Worm (Caenorhabditis elegans) whole organism, midembryonic: ENCODE results near the gene C54C6.11.

Experiments
- T22C8.4 ChIP-seq: fragments of 200-800 bp; sonication (Bioruptor generic); IDR thresholded peaks from 2 replicates; pipeline ENCODE4 v1.3.6; 2022; ENCODE audit warnings: missing genetic modification characterization, missing compliant biosample characterization
- cog-1 ChIP-seq: sonication (generic microtip); optimal IDR thresholded peaks from 2 replicates; lab custom pipeline; 2016; ENCODE audit warnings: missing genetic modification characterization, missing compliant biosample characterization
- flt-1 ChIP-seq: fragments of 200-800 bp; sonication (Bioruptor generic); IDR thresholded peaks from 2 replicates; pipeline ENCODE4 v1.3.6; 2022; ENCODE audit warnings: missing genetic modification characterization, missing compliant biosample characterization
- klf-2 ChIP-seq: fragments of 200-800 bp; sonication (Bioruptor generic); conservative IDR thresholded peaks from 2 replicates; pipeline ENCODE4 v1.3.6; 2022; ENCODE audit warnings: missing genetic modification reagents, missing genetic modification characterization, missing compliant biosample characterization
- med-1 ChIP-seq: sonication (generic microtip); optimal IDR thresholded peaks from 2 replicates; lab custom pipeline; 2017; ENCODE audit warnings: missing genetic modification characterization, mild to moderate bottlenecking, missing compliant biosample characterization, antibody characterized with exemption, missing genetic modification reagents; ENCODE audit not compliant: insufficient read depth
- ref-1 ChIP-seq: fragments of 200-800 bp; sonication (Bioruptor generic); conservative IDR thresholded peaks from 2 replicates; pipeline ENCODE4 v1.3.6; 2022; ENCODE audit warnings: missing genetic modification reagents, missing genetic modification characterization, missing compliant biosample characterization
- tab-1 ChIP-seq: fragments of 200-800 bp; sonication (Bioruptor generic); IDR thresholded peaks from 2 replicates; pipeline ENCODE4 v1.3.6; 2022; ENCODE audit warnings: missing genetic modification characterization, missing compliant biosample characterization
- ztf-23 ChIP-seq: fragments of 200-800 bp; sonication (Bioruptor generic); IDR thresholded peaks from 2 replicates; pipeline ENCODE4 v1.3.6; 2022; ENCODE audit warnings: missing genetic modification reagents, missing genetic modification characterization, missing compliant biosample characterization
- ztf-29 ChIP-seq: fragments of 200-800 bp; sonication (Bioruptor generic); IDR thresholded peaks from 2 replicates; pipeline ENCODE4 v1.3.6; 2022; ENCODE audit warnings: missing genetic modification reagents, missing genetic modification characterization, missing compliant biosample characterization

Gene C54C6.11

DNA sequence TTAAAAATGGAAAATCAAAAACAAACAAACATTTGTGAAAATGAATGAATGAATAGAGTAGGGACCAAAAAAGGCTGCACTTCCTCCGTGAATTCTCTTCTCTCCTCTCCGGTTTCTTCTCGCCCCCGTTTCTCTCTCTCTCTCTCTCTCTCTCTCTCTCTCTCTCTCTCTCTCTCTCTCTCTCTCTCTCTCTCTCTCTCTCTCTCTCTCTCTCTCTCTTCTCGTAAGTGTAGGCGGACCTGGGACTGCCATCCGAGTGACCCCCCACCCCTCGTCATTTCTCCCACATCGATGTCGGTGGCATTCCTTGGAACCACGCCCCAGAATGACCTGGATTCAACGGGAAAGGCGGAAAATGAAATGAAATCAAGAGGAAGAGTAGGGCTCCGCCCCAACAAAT is 18.7 kb downstream of the C54C6.11 start:
- TF ChIP-seq med-1 (GFP tag; lab: Kevin White, UChicago) = no peak
- 0 out of 2 replicates have a peak, but pooled peaks have one; percentile 35 for TF ChIP-seq flt-1 (GFP tag; lab: Robert Waterston, UW)

DNA sequence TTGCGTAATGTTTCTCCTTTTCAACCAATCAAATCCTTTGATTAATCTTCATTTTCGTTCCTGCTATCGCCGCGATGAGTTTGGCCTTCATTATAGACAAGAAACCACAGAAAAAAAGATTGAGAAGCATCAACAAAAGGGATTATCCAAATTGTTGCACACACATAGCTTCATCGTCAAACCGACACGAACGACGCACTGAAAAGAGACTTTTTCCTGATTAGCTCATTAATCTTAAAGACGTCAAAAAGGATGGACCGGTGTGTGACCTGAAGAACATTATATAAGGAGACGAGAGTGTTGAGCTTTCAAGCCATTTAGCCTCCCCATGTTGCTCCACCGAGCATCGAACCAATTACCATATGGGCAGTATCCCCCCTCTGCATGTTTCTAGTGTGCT is 21.6 kb downstream of the C54C6.11 start:
- TF ChIP-seq klf-2 = no peak
- no peak for TF ChIP-seq T22C8.4 (GFP tag; lab: Robert Waterston, UW)
- TF ChIP-seq med-1 (GFP tag; lab: Kevin White, UChicago) = no peak

- no peak for TF ChIP-seq klf-2
- TF ChIP-seq tab-1 (GFP tag; lab: Robert Waterston, UW) = no peak
- no peak for TF ChIP-seq cog-1 (tag; lab: Kevin White, UChicago)
- no peak for TF ChIP-seq ztf-23 (GFP tag; lab: Robert Waterston, UW)
- no peak for TF ChIP-seq ref-1 (GFP tag; lab: Robert Waterston, UW)
- TF ChIP-seq med-1 (GFP tag; lab: Kevin White, UChicago) = no peak
- TF ChIP-seq flt-1 (GFP tag; lab: Robert Waterston, UW) = no peak
- no peak for TF ChIP-seq T22C8.4 (GFP tag; lab: Robert Waterston, UW)
- no peak for TF ChIP-seq ztf-29
These were observed 23.3 kb downstream of the C54C6.11 start for ce11 chrIII:3571371-3571902.

- TF ChIP-seq ref-1 (GFP tag; lab: Robert Waterston, UW) = no peak
- no peak for TF ChIP-seq tab-1 (GFP tag; lab: Robert Waterston, UW)
- no peak for TF ChIP-seq ztf-29
- TF ChIP-seq med-1 (GFP tag; lab: Kevin White, UChicago) = no peak
These were observed 25.2 kb downstream of the C54C6.11 start, which contains the start of gene nhr-6 for ce11 chrIII:3573281-3573680. Gene nhr-6, plus strand, starts transcription at chrIII:3573581.

ce11 chrIII:3581636-3582035 is 33.5 kb downstream of the C54C6.11 start, which contains the start of gene C48D5.3:
Gene C48D5.3, minus strand, starts transcription at chrIII:3581736.
- TF ChIP-seq ztf-23 (GFP tag; lab: Robert Waterston, UW) = no peak

DNA sequence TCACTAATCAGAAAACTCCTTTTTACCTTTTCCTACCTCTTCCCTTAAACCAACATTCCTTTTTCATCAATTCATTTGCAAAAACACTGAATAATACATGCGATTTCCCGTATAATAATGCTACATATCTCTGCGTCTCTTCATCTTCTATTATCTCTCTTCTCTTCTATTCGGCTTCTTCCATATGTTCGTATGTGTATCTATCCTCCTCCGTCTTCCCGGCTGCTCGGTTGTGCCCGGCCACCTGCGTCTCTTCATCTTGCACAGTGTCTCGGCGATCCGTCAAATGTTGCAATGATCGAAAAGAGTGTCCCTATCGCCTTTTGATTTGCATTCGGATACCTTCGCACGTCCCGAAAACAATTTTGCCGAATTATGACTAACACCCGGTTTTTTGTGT is 35.2 kb downstream of the C54C6.11 start:
- TF ChIP-seq klf-2 (no peak), ref-1 (GFP tag; lab: Robert Waterston, UW) (no peak), cog-1 (tag; lab: Kevin White, UChicago) (no peak), ztf-29 (no peak), tab-1 (GFP tag; lab: Robert Waterston, UW) (no peak)

- TF ChIP-seq med-1 (GFP tag; lab: Kevin White, UChicago) (no peak), ref-1 (GFP tag; lab: Robert Waterston, UW) (no peak), ztf-23 (GFP tag; lab: Robert Waterston, UW) (no peak), tab-1 (GFP tag; lab: Robert Waterston, UW) (no peak), flt-1 (GFP tag; lab: Robert Waterston, UW) (no peak), ztf-29 (no peak), cog-1 (tag; lab: Kevin White, UChicago) (no peak), klf-2 (no peak), T22C8.4 (GFP tag; lab: Robert Waterston, UW) (no peak)
These were observed 40.1 kb downstream of the C54C6.11 start for ce11 chrIII:3588183-3588582.

DNA sequence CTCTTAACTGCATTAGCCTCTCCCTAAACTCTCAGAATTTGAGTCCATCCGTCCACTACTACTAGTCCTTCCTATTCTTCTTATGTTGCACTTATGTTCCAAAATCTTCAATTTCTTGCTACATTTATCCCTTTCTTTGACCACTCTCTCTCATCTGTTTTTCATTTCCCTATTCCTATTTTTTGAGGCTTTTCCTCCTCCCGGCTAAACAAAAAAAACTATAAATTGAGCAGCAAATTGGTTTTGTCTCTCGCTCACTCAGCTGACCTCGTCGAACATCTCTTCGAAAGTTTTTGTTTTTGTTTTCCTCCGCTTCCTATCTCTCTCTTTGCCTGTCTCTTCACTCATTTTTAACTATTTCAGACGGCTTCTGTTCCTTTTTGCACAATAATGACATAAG is 42.2 kb downstream of the C54C6.11 start, which contains the start of gene ptp-1:
Gene ptp-1, plus strand, starts transcription at position 358 of the 400 bp plus-strand sequence.
- no peak for TF ChIP-seq klf-2
- no peak for TF ChIP-seq flt-1 (GFP tag; lab: Robert Waterston, UW)
- no peak for TF ChIP-seq T22C8.4 (GFP tag; lab: Robert Waterston, UW)
- no peak for TF ChIP-seq cog-1 (tag; lab: Kevin White, UChicago)
- no peak for TF ChIP-seq tab-1 (GFP tag; lab: Robert Waterston, UW)
- TF ChIP-seq ztf-23 (GFP tag; lab: Robert Waterston, UW) = no peak
- TF ChIP-seq ztf-29 = no peak
- no peak for TF ChIP-seq ref-1 (GFP tag; lab: Robert Waterston, UW)
- TF ChIP-seq med-1 (GFP tag; lab: Kevin White, UChicago) = no peak

DNA sequence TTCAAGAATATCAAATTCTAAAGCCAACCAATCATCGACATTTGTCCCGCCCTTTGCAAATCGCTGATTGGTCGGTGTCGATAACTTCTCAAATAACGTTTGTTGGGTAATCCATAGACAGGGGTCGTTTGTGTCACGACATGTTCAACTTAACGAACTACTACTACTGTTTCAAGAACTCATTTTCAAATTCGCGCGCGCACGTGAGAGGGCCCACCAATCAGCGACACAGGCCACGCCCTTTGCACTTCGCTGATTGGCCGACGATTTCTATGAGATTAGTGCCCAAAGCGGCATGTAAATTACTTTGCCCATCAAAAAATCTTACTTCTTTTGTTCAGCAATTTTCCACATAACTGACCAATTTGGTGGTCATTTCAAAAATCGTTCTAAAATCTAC is 46.6 kb downstream of the C54C6.11 start:
- no peak for TF ChIP-seq T22C8.4 (GFP tag; lab: Robert Waterston, UW)
- TF ChIP-seq ztf-29 = no peak
- TF ChIP-seq cog-1 (tag; lab: Kevin White, UChicago) = no peak
- TF ChIP-seq flt-1 (GFP tag; lab: Robert Waterston, UW) = no peak
- TF ChIP-seq ztf-23 (GFP tag; lab: Robert Waterston, UW) = no peak
- no peak for TF ChIP-seq tab-1 (GFP tag; lab: Robert Waterston, UW)
- no peak for TF ChIP-seq klf-2
